Fruit fly (Drosophila melanogaster) whole organism, wandering third instar larva: ENCODE measurements around the gene CG12016.

Experiments used
- Abd-B ChIP-seq: fragments of >200 bp; optimal IDR thresholded peaks from 2 replicates; lab custom pipeline; 2017; ENCODE audit warnings: missing biosample characterization, missing genetic modification characterization
- CG32264 ChIP-seq: fragments of 200-800 bp; sonication (Bioruptor generic); optimal IDR thresholded peaks from 2 replicates; lab custom pipeline; 2016; ENCODE audit warnings: missing biosample characterization, missing genetic modification characterization
- Dif ChIP-seq: fragments of 200-275, 200-300 bp; sonication (Bioruptor generic); optimal IDR thresholded peaks from 2 replicates; lab custom pipeline; 2018; ENCODE audit warnings: missing biosample characterization, missing genetic modification characterization; ENCODE audit not compliant: partially characterized antibody
- OdsH ChIP-seq: fragments of 200-800 bp; sonication (Bioruptor generic); optimal IDR thresholded peaks from 2 replicates; lab custom pipeline; 2016; ENCODE audit warnings: missing biosample characterization, mild to moderate bottlenecking, missing genetic modification characterization
- brk ChIP-seq: fragments of 200-800 bp; sonication (Bioruptor generic); optimal IDR thresholded peaks from 2 replicates; lab custom pipeline; 2016; ENCODE audit warnings: missing biosample characterization, mild to moderate bottlenecking, missing genetic modification characterization
- dmrt93B ChIP-seq: fragments of 200-800 bp; sonication (Bioruptor generic); optimal IDR thresholded peaks from 2 replicates; lab custom pipeline; 2018; ENCODE audit warnings: missing biosample characterization, mild to moderate bottlenecking, missing genetic modification characterization
- h ChIP-seq: fragments of 200-800 bp; sonication (Bioruptor generic); optimal IDR thresholded peaks from 3 replicates; lab custom pipeline; 2016; ENCODE audit warnings: missing biosample characterization, mild to moderate bottlenecking, missing genetic modification characterization
- jim ChIP-seq: fragments of 175-275, 200-325 bp; sonication (Bioruptor generic); optimal IDR thresholded peaks from 2 replicates; lab custom pipeline; 2016; ENCODE audit warnings: missing biosample characterization, mild to moderate bottlenecking, missing genetic modification characterization
- sv ChIP-seq: fragments of 200-800 bp; sonication (Bioruptor generic); optimal IDR thresholded peaks from 3 replicates; lab custom pipeline; 2016; ENCODE audit warnings: missing biosample characterization, missing genetic modification characterization
- usp ChIP-seq: fragments of >200 bp; optimal IDR thresholded peaks from 2 replicates; lab custom pipeline; 2017; ENCODE audit warnings: missing biosample characterization, missing genetic modification characterization

dm6 chr3L:3329763-3330162 lies 10.4 kb downstream of the CG12016 start, which contains the start of gene CG14961:
- TF ChIP-seq jim (GFP tag; lab: Kevin White, UChicago) (no peak), sv (no peak), brk (GFP tag; lab: Kevin White, UChicago) (no peak), dmrt93B (GFP tag; lab: Kevin White, UChicago) (no peak), Dif (GFP tag; lab: Kevin White, UChicago) (no peak), Abd-B (no peak), usp (GFP tag; lab: Kevin White, UChicago) (no peak), CG32264 (GFP tag; lab: Kevin White, UChicago) (no peak), h (GFP tag; lab: Kevin White, UChicago) (no peak), OdsH (GFP tag; lab: Kevin White, UChicago) (no peak)
